Worm (Caenorhabditis elegans) whole organism, early embryonic: Measurements from ENCODE around the gene srsy-2.

Experiments used
- F13C5.2 ChIP-seq: sonication (generic microtip); optimal IDR thresholded peaks from 2 replicates; lab custom pipeline; 2017; ENCODE audit warnings: mild to moderate bottlenecking, missing genetic modification characterization, inconsistent platforms, missing compliant biosample characterization
- ama-1 ChIP-seq: fragments of 150-350 bp; optimal IDR thresholded peaks from 2 replicates; lab custom pipeline; 2014
- hmbx-1 ChIP-seq: sonication (generic microtip); optimal IDR thresholded peaks from 2 replicates; lab custom pipeline; 2016; ENCODE audit warnings: mild to moderate bottlenecking, missing genetic modification characterization, missing compliant biosample characterization
- pes-1 ChIP-seq: fragments of 200-800 bp; sonication (Bioruptor generic); IDR thresholded peaks from 2 replicates; pipeline ENCODE4 v1.3.6; 2022; ENCODE audit warnings: missing genetic modification reagents, missing genetic modification characterization, missing compliant biosample characterization

ce11 chrII:6245199-6245702 lies 18.4 kb upstream of the srsy-2 start, which contains the start of gene blos-4:
- no peak for TF ChIP-seq F13C5.2
- no peak for TF ChIP-seq pes-1 (GFP tag; lab: Robert Waterston, UW)
- TF ChIP-seq ama-1: no peak
- TF ChIP-seq hmbx-1 (tag; lab: Kevin White, UChicago): no peak
